ENCODE assay signal across 3 worm cellular contexts in the genomic region with DNA sequence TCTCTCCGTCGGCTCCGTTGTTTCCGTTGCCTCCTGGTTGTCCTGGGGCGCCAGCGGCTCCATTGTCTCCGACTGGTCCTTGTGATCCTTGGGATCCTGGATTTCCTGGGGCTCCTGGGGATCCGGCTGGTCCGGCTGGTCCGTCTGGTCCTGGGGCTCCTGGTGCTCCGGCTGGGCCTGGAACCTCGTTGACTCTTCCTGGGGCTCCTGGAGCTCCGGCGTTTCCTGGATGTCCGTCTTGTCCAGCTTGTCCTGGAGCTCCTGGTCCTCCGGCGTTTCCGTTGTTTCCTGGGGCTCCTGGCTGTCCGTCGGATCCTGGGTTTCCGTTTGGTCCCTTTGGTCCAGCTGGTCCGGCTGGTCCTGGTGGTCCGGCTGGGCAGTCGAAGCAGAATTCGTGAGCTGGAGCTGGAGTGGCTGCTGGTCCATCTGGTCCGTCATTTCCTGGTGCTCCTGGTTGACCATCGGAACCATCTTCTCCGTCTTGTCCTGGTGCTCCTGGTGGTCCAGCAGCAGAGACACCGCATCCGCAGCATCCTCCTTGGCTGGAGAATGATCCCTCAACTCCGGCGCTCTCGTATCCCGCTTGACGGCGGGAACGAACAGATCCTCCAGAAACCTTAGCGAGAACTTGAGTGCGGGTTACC.
TF ChIP-seq lines count a peak whose summit lies in the region.

No protein-coding gene starts in this region.

TF ChIP-seq in whole organism, L4 larva, 104 proteins besides CTCF, POLR2A, EP300 and RAD21:
- TF ChIP-seq set-16 (GFP tag; IDR thresholded peaks at IDR 0.05; lab: Robert Waterston, UW) (peak; percentile 98), nhr-42 (GFP tag; IDR thresholded peaks at IDR 0.05; lab: Robert Waterston, UW) (no peak), nhr-48 (tag; optimal IDR thresholded peaks at IDR 0.05; lab: Kevin White, UChicago) (no peak), pqm-1 (tag; optimal IDR thresholded peaks at IDR 0.05; lab: Kevin White, UChicago) (no peak), aha-1 (tag; lab: Kevin White, UChicago) (peak; percentile 58), nhr-28 (tag; optimal IDR thresholded peaks at IDR 0.05; lab: Kevin White, UChicago) (no peak), ceh-20 (GFP tag; IDR thresholded peaks at IDR 0.05; lab: Robert Waterston, UW) (no peak), F49E8.2 (tag; optimal IDR thresholded peaks at IDR 0.05; lab: Kevin White, UChicago; ENCODE audit: borderline replicate concordance) (no peak), madf-5 (GFP tag; IDR thresholded peaks at IDR 0.05; lab: Robert Waterston, UW) (0 out of 4 replicates have a peak, but pooled peaks of 1 of the 2 experiments have one; percentile 23)

TF ChIP-seq in whole organism, late embryonic, 69 proteins besides CTCF, POLR2A, EP300 and RAD21:
- TF ChIP-seq pha-2 (tag; optimal IDR thresholded peaks at IDR 0.05; lab: Kevin White, UChicago) (no peak), ceh-45 (GFP tag; IDR thresholded peaks at IDR 0.05; lab: Robert Waterston, UW) (0 out of 2 replicates have a peak, but pooled peaks have one; percentile 14), ceh-9 (tag; optimal IDR thresholded peaks at IDR 0.05; lab: Kevin White, UChicago) (no peak), elt-4 (tag; optimal IDR thresholded peaks at IDR 0.05; lab: Kevin White, UChicago) (peak; percentile 69)
TF ChIP-seq in whole organism, late embryonic: peak in this region for 2.

TF ChIP-seq in whole organism, young adult, 124 proteins besides CTCF, POLR2A, EP300 and RAD21:
- peak; percentile 95 for TF ChIP-seq egrh-3 (GFP tag; IDR thresholded peaks at IDR 0.05; lab: Robert Waterston, UW)
- TF ChIP-seq egl-44 (GFP tag; IDR thresholded peaks at IDR 0.05; lab: Robert Waterston, UW), result no peak
- no peak for TF ChIP-seq K12H6.12 (tag; optimal IDR thresholded peaks at IDR 0.05; lab: Kevin White, UChicago)
- TF ChIP-seq ztf-25 (GFP tag; IDR thresholded peaks at IDR 0.05; lab: Robert Waterston, UW), result 0 out of 2 replicates have a peak, but pooled peaks have one; percentile 13
- no peak for TF ChIP-seq bed-1 (GFP tag; IDR thresholded peaks at IDR 0.05; lab: Robert Waterston, UW)
- no peak for TF ChIP-seq lsy-27 (tag; optimal IDR thresholded peaks at IDR 0.05; lab: Kevin White, UChicago; ENCODE audit: borderline replicate concordance, insufficient read depth)
- TF ChIP-seq nfyb-1 (GFP tag; IDR thresholded peaks at IDR 0.05; lab: Robert Waterston, UW), result 0 out of 2 replicates have a peak, but pooled peaks have one; percentile 17
- peak; percentile 90 for TF ChIP-seq zfh-2 (GFP tag; conservative IDR thresholded peaks at IDR 0.05; lab: Robert Waterston, UW)
- TF ChIP-seq egl-18 (GFP tag; IDR thresholded peaks at IDR 0.05; lab: Robert Waterston, UW), result no peak
- no peak for TF ChIP-seq ztf-3 (GFP tag; optimal IDR thresholded peaks at IDR 0.05; lab: Kevin White, UChicago)
